Worm (Caenorhabditis elegans): Measurements from ENCODE around the gene swt-7.

ce11 chrV:5000406-5000805, 30.2 kb downstream of the swt-7 start, which contains the start of gene ugt-7:
- TF ChIP-seq mep-1 (tag; optimal IDR thresholded peaks at IDR 0.05), result no peak
- no peak for TF ChIP-seq pha-4 (GFP tag; IDR thresholded peaks at IDR 0.05)
- no peak for TF ChIP-seq pha-4 (tag; optimal IDR thresholded peaks at IDR 0.05)
- no peak for TF ChIP-seq skn-1 (tag; optimal IDR thresholded peaks at IDR 0.05)
- no peak for TF ChIP-seq lin-13 (GFP tag; optimal IDR thresholded peaks at IDR 0.05)
- TF ChIP-seq ztf-7 (tag; optimal IDR thresholded peaks at IDR 0.05), result no peak
- no peak for TF ChIP-seq mes-2 (tag; optimal IDR thresholded peaks at IDR 0.05; ENCODE audit: poor library complexity, severe bottlenecking)
- no peak for TF ChIP-seq zag-1 (tag; optimal IDR thresholded peaks at IDR 0.05)
- no peak for TF ChIP-seq ama-1 (optimal IDR thresholded peaks at IDR 0.05)
- no peak for TF ChIP-seq snpc-4 (tag; optimal IDR thresholded peaks at IDR 0.05)
- peak; percentile 11 for TF ChIP-seq nhr-77 (tag; optimal IDR thresholded peaks at IDR 0.05)
- no peak for TF ChIP-seq Y48G9A.11 (GFP tag; IDR thresholded peaks at IDR 0.05)
- TF ChIP-seq fkh-10 (GFP tag; optimal IDR thresholded peaks at IDR 0.05), result no peak
- no peak for TF ChIP-seq nhr-11 (tag; optimal IDR thresholded peaks at IDR 0.05)

Data from whole organism, L4 larva.